Worm (Caenorhabditis elegans): ENCODE data around the gene cyb-1.

ce11 chrIV:10777076-10777475 lies 42.1 kb downstream of the cyb-1 start:
- TF ChIP-seq lin-13 (GFP tag; optimal IDR thresholded peaks at IDR 0.05) (no peak), ztf-7 (tag; optimal IDR thresholded peaks at IDR 0.05) (no peak)

All from whole organism, L4 larva.